Worm (Caenorhabditis elegans): Measurements from ENCODE around the gene prp-19.

- TF ChIP-seq ceh-63 (GFP tag; optimal IDR thresholded peaks at IDR 0.05): no peak
- no peak for TF ChIP-seq C16A3.4 (tag; optimal IDR thresholded peaks at IDR 0.05)
- TF ChIP-seq unc-130 (tag; optimal IDR thresholded peaks at IDR 0.05): no peak
- no peak for TF ChIP-seq pag-3 (tag; optimal IDR thresholded peaks at IDR 0.05; ENCODE audit: borderline replicate concordance, insufficient read depth)
- TF ChIP-seq grh-1 (GFP tag; IDR thresholded peaks at IDR 0.05): no peak
- TF ChIP-seq nhr-28 (tag; optimal IDR thresholded peaks at IDR 0.05): no peak
- TF ChIP-seq zag-1 (tag; optimal IDR thresholded peaks at IDR 0.05): no peak
- no peak for TF ChIP-seq jun-1 (tag; optimal IDR thresholded peaks at IDR 0.05)
- no peak for TF ChIP-seq nhr-12 (tag; optimal IDR thresholded peaks at IDR 0.05)
- no peak for TF ChIP-seq xbp-1 (tag; optimal IDR thresholded peaks at IDR 0.05)
- TF ChIP-seq nhr-77 (tag; optimal IDR thresholded peaks at IDR 0.05): no peak
- no peak for TF ChIP-seq snpc-4 (tag; optimal IDR thresholded peaks at IDR 0.05)
- no peak for TF ChIP-seq unc-62 (GFP tag; optimal IDR thresholded peaks at IDR 0.05)
Observed at ce11 chrIII:5165211-5165610, 6.6 kb downstream of the prp-19 start, which contains the start of gene T10F2.2.

Data from whole organism, L1 larva.